Worm (Caenorhabditis elegans) whole organism, late embryonic: Measurements from ENCODE around the gene ilys-4.

Source experiments
- dmd-4 ChIP-seq: sonication (generic microtip); optimal IDR thresholded peaks from 2 replicates; lab custom pipeline; 2016; ENCODE audit warnings: borderline replicate concordance, missing genetic modification characterization, missing compliant biosample characterization
- gmeb-2 ChIP-seq: sonication (generic microtip); optimal IDR thresholded peaks from 2 replicates; lab custom pipeline; 2016; ENCODE audit warnings: missing genetic modification characterization, inconsistent platforms, missing compliant biosample characterization
- pqm-1 ChIP-seq: sonication (generic microtip); optimal IDR thresholded peaks from 2 replicates; lab custom pipeline; 2016; ENCODE audit warnings: missing genetic modification characterization, missing compliant biosample characterization
- unc-86 ChIP-seq: sonication (generic microtip); optimal IDR thresholded peaks from 2 replicates; lab custom pipeline; 2016; ENCODE audit warnings: missing genetic modification characterization, missing compliant biosample characterization

DNA sequence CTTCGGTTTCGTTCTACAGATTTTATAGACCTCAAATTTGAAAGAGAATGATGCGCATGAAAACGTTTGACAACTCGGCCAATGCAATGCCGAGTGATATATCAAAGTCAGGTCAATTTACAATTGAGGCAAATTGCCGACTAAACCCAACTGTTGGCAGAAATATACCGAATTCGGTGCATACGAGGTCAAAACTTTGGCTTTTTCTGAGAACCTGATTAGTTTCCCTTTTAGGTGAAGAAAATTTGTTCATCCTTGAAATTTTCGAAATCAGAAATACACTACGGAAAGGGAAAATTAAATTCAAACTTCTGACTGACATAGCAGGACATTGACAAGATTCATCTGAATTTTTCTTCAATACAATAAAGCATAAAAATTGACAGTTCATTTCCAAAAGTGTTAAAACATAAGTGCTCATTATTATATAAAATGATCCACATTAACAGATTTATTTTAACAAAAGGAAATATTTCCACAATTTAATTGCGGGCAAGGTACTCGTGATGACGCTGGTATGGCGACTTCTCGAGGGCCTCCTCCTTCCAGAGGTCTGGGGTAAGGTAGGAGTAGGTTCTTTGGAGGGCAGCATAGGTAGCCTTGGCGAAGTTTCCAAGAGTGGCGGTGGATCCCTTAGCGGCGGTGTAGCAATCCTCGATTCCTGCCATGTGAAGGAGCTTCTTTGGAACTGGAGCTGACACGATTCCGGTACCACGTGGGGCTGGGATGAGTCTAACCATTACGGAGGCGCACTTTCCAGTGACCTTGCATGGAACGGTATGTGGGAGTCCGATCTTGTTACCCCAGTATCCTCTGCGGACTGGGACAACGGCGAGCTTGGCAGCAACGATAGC, 27.9 kb upstream of the ilys-4 start:
- TF ChIP-seq gmeb-2 (tag; lab: Kevin White, UChicago) = no peak
- no peak for TF ChIP-seq dmd-4
- TF ChIP-seq pqm-1 (tag; lab: Kevin White, UChicago) = no peak
- no peak for TF ChIP-seq unc-86
